Worm (Caenorhabditis elegans) whole organism, L4 larva: ENCODE data around the gene Y25C1A.14.

Experiments used
- D1046.2 ChIP-seq: fragments of 200-800 bp; sonication (Bioruptor generic); IDR thresholded peaks from 2 replicates; pipeline ENCODE4 v1.3.6; 2022; ENCODE audit warnings: missing genetic modification characterization, missing compliant biosample characterization
- F49E8.2 ChIP-seq: sonication (generic microtip); optimal IDR thresholded peaks from 2 replicates; lab custom pipeline; 2016; ENCODE audit warnings: missing compliant biosample characterization, mild to moderate bottlenecking, missing genetic modification characterization, borderline replicate concordance
- Y48G9A.11 ChIP-seq: fragments of 200-800 bp; sonication (Bioruptor generic); IDR thresholded peaks from 2 replicates; pipeline ENCODE4 v1.3.6; 2022; ENCODE audit warnings: missing genetic modification reagents, missing genetic modification characterization, missing compliant biosample characterization
- aha-1 ChIP-seq: fragments of 150-350 bp; peaks from one replicate; lab custom pipeline; 2014; ENCODE audit warnings: missing biosample characterization, missing genetic modification characterization
- ceh-20 ChIP-seq: fragments of 200-800 bp; sonication (Bioruptor generic); IDR thresholded peaks from 2 replicates; pipeline ENCODE4 v1.3.6; 2022; ENCODE audit warnings: missing genetic modification reagents, missing genetic modification characterization, missing compliant biosample characterization
- ceh-28 ChIP-seq: fragments of 150-350 bp; optimal IDR thresholded peaks from 2 replicates; lab custom pipeline; 2014; ENCODE audit warnings: missing biosample characterization, missing genetic modification reagents, missing genetic modification characterization
- ceh-32 ChIP-seq: sonication (generic microtip); optimal IDR thresholded peaks from 2 replicates; lab custom pipeline; 2016; ENCODE audit warnings: mild to moderate bottlenecking, missing genetic modification characterization, missing compliant biosample characterization; ENCODE audit not compliant: poor library complexity
- ceh-44 ChIP-seq: fragments of 200-800 bp; sonication (Bioruptor generic); IDR thresholded peaks from 2 replicates; pipeline ENCODE4 v1.3.6; 2022; ENCODE audit warnings: missing genetic modification reagents, missing genetic modification characterization, missing compliant biosample characterization
- ceh-82 ChIP-seq: sonication (generic microtip); optimal IDR thresholded peaks from 2 replicates; lab custom pipeline; 2017; ENCODE audit warnings: missing biosample characterization, missing genetic modification characterization
- ces-1 ChIP-seq: fragments of 150-350 bp; sonication (generic microtip); optimal IDR thresholded peaks from 4 replicates; lab custom pipeline; 2014; ENCODE audit warnings: missing biosample characterization, missing genetic modification reagents, missing genetic modification characterization
- daf-12 ChIP-seq: fragments of 150-350 bp; optimal IDR thresholded peaks from 2 replicates; lab custom pipeline; 2014; ENCODE audit warnings: missing biosample characterization, missing genetic modification reagents, missing genetic modification characterization
- daf-19 ChIP-seq: fragments of 200-800 bp; sonication (Bioruptor generic); conservative IDR thresholded peaks from 2 replicates; pipeline ENCODE4 v1.3.6; 2022; ENCODE audit warnings: missing genetic modification characterization, missing compliant biosample characterization
- dmd-6 ChIP-seq: fragments of 200-800 bp; sonication (Bioruptor generic); IDR thresholded peaks from 2 replicates; pipeline ENCODE4 v1.3.6; 2022; ENCODE audit warnings: missing genetic modification reagents, missing genetic modification characterization, missing compliant biosample characterization
- dmd-8 ChIP-seq: fragments of 200-800 bp; sonication (Bioruptor generic); IDR thresholded peaks from 2 replicates; pipeline ENCODE4 v1.3.6; 2022; ENCODE audit warnings: missing genetic modification characterization, missing compliant biosample characterization
- dpl-1 ChIP-seq: fragments of 150-350 bp; optimal IDR thresholded peaks from 2 replicates; lab custom pipeline; 2014; ENCODE audit warnings: missing biosample characterization, missing genetic modification reagents, missing genetic modification characterization
- duxl-1 ChIP-seq: sonication (generic microtip); optimal IDR thresholded peaks from 2 replicates; lab custom pipeline; 2016; ENCODE audit warnings: mild to moderate bottlenecking, missing genetic modification characterization, moderate library complexity, missing compliant biosample characterization; ENCODE audit not compliant: poor library complexity
- dve-1 ChIP-seq: sonication (generic microtip); optimal IDR thresholded peaks from 2 replicates; lab custom pipeline; 2017; ENCODE audit warnings: antibody characterized with exemption, mild to moderate bottlenecking, missing genetic modification characterization, missing compliant biosample characterization; ENCODE audit not compliant: insufficient read depth
- fkh-10 ChIP-seq: fragments of 150-350 bp; optimal IDR thresholded peaks from 2 replicates; lab custom pipeline; 2014; ENCODE audit warnings: missing biosample characterization, missing genetic modification reagents, missing genetic modification characterization
- gei-8 ChIP-seq: fragments of 200-800 bp; sonication (Bioruptor generic); optimal IDR thresholded peaks from 2 replicates; lab custom pipeline; 2018; ENCODE audit warnings: mild to moderate bottlenecking, missing genetic modification characterization, missing compliant biosample characterization
- hif-1 ChIP-seq, 2 experiments: sonication (generic microtip); optimal IDR thresholded peaks; 2 replicates each; lab custom pipeline; 2016 to 2017; ENCODE audit warnings: missing compliant biosample characterization in 2 of 2, missing genetic modification characterization in 2 of 2, missing genetic modification reagents in 2 of 2, missing genotype in 2 of 2, mild to moderate bottlenecking in 1 of 2
- hlh-11 ChIP-seq: fragments of 200-800 bp; sonication (Bioruptor generic); optimal IDR thresholded peaks from 2 replicates; lab custom pipeline; 2018; ENCODE audit warnings: mild to moderate bottlenecking, missing genetic modification characterization, missing compliant biosample characterization
- lim-7 ChIP-seq: fragments of 200-800 bp; sonication (Bioruptor generic); IDR thresholded peaks from 2 replicates; pipeline ENCODE4 v1.3.6; 2022; ENCODE audit warnings: missing genetic modification characterization, missing compliant biosample characterization
- lin-13 ChIP-seq: fragments of 150-350 bp; optimal IDR thresholded peaks from 2 replicates; lab custom pipeline; 2014; ENCODE audit warnings: missing biosample characterization, missing genetic modification reagents, missing genetic modification characterization
- lin-15B ChIP-seq: fragments of 150-350 bp; sonication (generic microtip); optimal IDR thresholded peaks from 3 replicates; lab custom pipeline; 2014; ENCODE audit warnings: missing biosample characterization, missing genetic modification characterization
- lin-39 ChIP-seq: fragments of 150-350 bp; optimal IDR thresholded peaks from 2 replicates; lab custom pipeline; 2014; ENCODE audit warnings: missing biosample characterization, missing genetic modification reagents, missing genetic modification characterization
- lir-3 ChIP-seq: sonication (generic microtip); optimal IDR thresholded peaks from 2 replicates; lab custom pipeline; 2016; ENCODE audit warnings: mild to moderate bottlenecking, missing genetic modification characterization, missing compliant biosample characterization
- lsy-2 ChIP-seq, 2 experiments: fragments of 150-350 bp in 1 of 2; sonication (generic microtip) in 1 of 2; optimal IDR thresholded peaks; 2 replicates each; lab custom pipeline; 2014 to 2017; ENCODE audit warnings: missing biosample characterization in 2 of 2, missing genetic modification characterization in 2 of 2
- mdl-1 ChIP-seq, 2 experiments: fragments of 150-350 bp in 1 of 2; sonication (generic microtip) in 1 of 2; optimal IDR thresholded peaks; 2 replicates each; lab custom pipeline; 2014 to 2017; ENCODE audit warnings: missing biosample characterization in 2 of 2, missing genetic modification characterization in 2 of 2
- mes-2 ChIP-seq: sonication (generic microtip); optimal IDR thresholded peaks from 2 replicates; lab custom pipeline; 2016; ENCODE audit warnings: missing genotype, mild to moderate bottlenecking, missing genetic modification characterization, missing compliant biosample characterization; ENCODE audit not compliant: poor library complexity, severe bottlenecking
- mxl-2 ChIP-seq: fragments of 200-800 bp; sonication (Bioruptor generic); conservative IDR thresholded peaks from 2 replicates; pipeline ENCODE4 v1.3.6; 2022; ENCODE audit warnings: missing genetic modification reagents, missing genetic modification characterization, missing compliant biosample characterization
- mxl-3 ChIP-seq: fragments of 200-800 bp; sonication (Bioruptor generic); optimal IDR thresholded peaks from 2 replicates; lab custom pipeline; 2018; ENCODE audit warnings: mild to moderate bottlenecking, missing genetic modification characterization, missing compliant biosample characterization
- nhr-102 ChIP-seq: sonication (generic microtip); optimal IDR thresholded peaks from 2 replicates; lab custom pipeline; 2016; ENCODE audit warnings: mild to moderate bottlenecking, missing genetic modification characterization, moderate library complexity, missing compliant biosample characterization
- nhr-25 ChIP-seq: sonication (generic microtip); optimal IDR thresholded peaks from 2 replicates; lab custom pipeline; 2017; ENCODE audit warnings: missing genetic modification characterization, mild to moderate bottlenecking, missing compliant biosample characterization, antibody characterized with exemption, moderate library complexity, borderline replicate concordance; ENCODE audit not compliant: insufficient read depth
- nhr-42 ChIP-seq: fragments of 200-800 bp; sonication (Bioruptor generic); IDR thresholded peaks from 2 replicates; pipeline ENCODE4 v1.3.6; 2022; ENCODE audit warnings: missing genetic modification characterization, missing compliant biosample characterization
- nhr-48 ChIP-seq: sonication (generic microtip); optimal IDR thresholded peaks from 2 replicates; lab custom pipeline; 2016; ENCODE audit warnings: mild to moderate bottlenecking, missing genetic modification characterization, missing compliant biosample characterization
- nhr-77 ChIP-seq: fragments of 150-350 bp; optimal IDR thresholded peaks from 2 replicates; lab custom pipeline; 2014; ENCODE audit warnings: missing biosample characterization, missing genetic modification characterization
- php-3 ChIP-seq: fragments of 200-800 bp; sonication (Bioruptor generic); IDR thresholded peaks from 2 replicates; pipeline ENCODE4 v1.3.6; 2022; ENCODE audit warnings: missing genetic modification reagents, missing genetic modification characterization, missing compliant biosample characterization
- pqm-1 ChIP-seq: sonication (generic microtip); optimal IDR thresholded peaks from 2 replicates; lab custom pipeline; 2017; ENCODE audit warnings: missing biosample characterization, missing genetic modification characterization
- saeg-2 ChIP-seq: fragments of 200-800 bp; sonication (Bioruptor generic); IDR thresholded peaks from 2 replicates; pipeline ENCODE4 v1.3.6; 2022; ENCODE audit warnings: missing genetic modification reagents, missing genetic modification characterization, missing compliant biosample characterization
- sdz-12 ChIP-seq: fragments of 200-800 bp; sonication (Bioruptor generic); optimal IDR thresholded peaks from 2 replicates; lab custom pipeline; 2018; ENCODE audit warnings: mild to moderate bottlenecking, missing genetic modification characterization, missing compliant biosample characterization
- set-16 ChIP-seq: fragments of 200-800 bp; sonication (Bioruptor generic); IDR thresholded peaks from 2 replicates; pipeline ENCODE4 v1.3.6; 2022; ENCODE audit warnings: missing genetic modification reagents, missing genetic modification characterization, missing compliant biosample characterization
- snpc-1.2 ChIP-seq: fragments of 200-800 bp; sonication (Bioruptor generic); IDR thresholded peaks from 2 replicates; pipeline ENCODE4 v1.3.6; 2022; ENCODE audit warnings: missing genetic modification reagents, missing genetic modification characterization, missing compliant biosample characterization
- spr-3 ChIP-seq: fragments of 200-800 bp; sonication (Bioruptor generic); optimal IDR thresholded peaks from 2 replicates; lab custom pipeline; 2018; ENCODE audit warnings: mild to moderate bottlenecking, missing genetic modification characterization, missing compliant biosample characterization
- unc-130 ChIP-seq: sonication (generic microtip); optimal IDR thresholded peaks from 2 replicates; lab custom pipeline; 2016; ENCODE audit warnings: missing genetic modification reagents, missing genetic modification characterization, missing compliant biosample characterization
- unc-39 ChIP-seq: sonication (generic microtip); optimal IDR thresholded peaks from 2 replicates; lab custom pipeline; 2017; ENCODE audit warnings: missing biosample characterization, missing genetic modification characterization
- vab-7 ChIP-seq: fragments of 200-800 bp; sonication (Bioruptor generic); IDR thresholded peaks from 2 replicates; pipeline ENCODE4 v1.3.6; 2022; ENCODE audit warnings: missing genetic modification reagents, missing genetic modification characterization, missing compliant biosample characterization
- zfp-2 ChIP-seq: sonication (generic microtip); optimal IDR thresholded peaks from 2 replicates; lab custom pipeline; 2016; ENCODE audit warnings: mild to moderate bottlenecking, missing genetic modification characterization, missing compliant biosample characterization
- zip-11 ChIP-seq: fragments of 200-800 bp; sonication (Bioruptor generic); IDR thresholded peaks from 2 replicates; pipeline ENCODE4 v1.3.6; 2022; ENCODE audit warnings: missing genetic modification characterization, missing compliant biosample characterization
- zip-2 ChIP-seq: fragments of 150-350 bp; optimal IDR thresholded peaks from 2 replicates; lab custom pipeline; 2014; ENCODE audit warnings: missing biosample characterization, missing genetic modification characterization
- ztf-7 ChIP-seq: fragments of 150-350 bp; optimal IDR thresholded peaks from 2 replicates; lab custom pipeline; 2014; ENCODE audit warnings: missing biosample characterization, missing genetic modification characterization

The Y25C1A.14 gene

ce11 chrII:3076915-3077314 is 19.8 kb downstream of the Y25C1A.14 start, which contains the start of gene Y25C1A.8:
Y25C1A.8 (minus strand) TSS chrII:3076959.
- TF ChIP-seq nhr-102 (tag; lab: Kevin White, UChicago) (peak; percentile 94), D1046.2 (GFP tag; lab: Robert Waterston, UW) (no peak), lir-3 (no peak), lin-39 (tag; lab: Kevin White, UChicago) (no peak), F49E8.2 (tag; lab: Kevin White, UChicago) (peak; percentile 67), ceh-28 (no peak), vab-7 (GFP tag; lab: Robert Waterston, UW) (peak; percentile 62), ceh-20 (peak; percentile 86), spr-3 (GFP tag; lab: Kevin White, UChicago) (peak; percentile 94), aha-1 (tag; lab: Kevin White, UChicago) (peak; percentile 99), dve-1 (peak; percentile 95), dmd-6 (GFP tag; lab: Robert Waterston, UW) (peak; percentile 83), Y48G9A.11 (GFP tag; lab: Robert Waterston, UW) (0 out of 2 replicates have a peak, but pooled peaks have one; percentile 31), ceh-82 (tag; lab: Kevin White, UChicago) (no peak), mdl-1 (tag; optimal IDR thresholded peaks at IDR 0.05; lab: Kevin White, UChicago) (peak in 1 of 2 experiments; percentile 69), lsy-2 (tag; optimal IDR thresholded peaks at IDR 0.05; lab: Kevin White, UChicago) (peak; percentile 99 to 100), set-16 (GFP tag; lab: Robert Waterston, UW) (peak; percentile 55; the same call in 1 of the 2 replicates), sdz-12 (GFP tag; lab: Kevin White, UChicago) (no peak), saeg-2 (GFP tag; lab: Robert Waterston, UW) (0 out of 2 replicates have a peak, but pooled peaks have one; percentile 50), lim-7 (GFP tag; lab: Robert Waterston, UW) (0 out of 2 replicates have a peak, but pooled peaks have one; percentile 46), duxl-1 (peak; percentile 95), hlh-11 (peak; percentile 89), unc-130 (peak; percentile 35), nhr-77 (tag; lab: Kevin White, UChicago) (peak; percentile 63), lin-15B (tag; lab: Kevin White, UChicago) (no peak), ces-1 (GFP tag; lab: Kevin White, UChicago) (peak; percentile 28), unc-39 (tag; lab: Kevin White, UChicago) (no peak), zip-2 (tag; lab: Kevin White, UChicago) (peak; percentile 68), nhr-42 (GFP tag; lab: Robert Waterston, UW) (peak; percentile 75), lin-13 (GFP tag; lab: Kevin White, UChicago) (peak; percentile 87), pqm-1 (tag; lab: Kevin White, UChicago) (peak; percentile 6), nhr-25 (tag; lab: Kevin White, UChicago) (peak; percentile 7), daf-19 (GFP tag; lab: Robert Waterston, UW) (no peak), dmd-8 (GFP tag; lab: Robert Waterston, UW) (no peak), daf-12 (tag; lab: Kevin White, UChicago) (no peak), ztf-7 (peak; percentile 83), ceh-32 (tag; lab: Kevin White, UChicago) (peak; percentile 46), zfp-2 (tag; lab: Kevin White, UChicago) (peak; percentile 47), zip-11 (GFP tag; lab: Robert Waterston, UW) (no peak), php-3 (GFP tag; lab: Robert Waterston, UW) (peak; percentile 89), snpc-1.2 (GFP tag; lab: Robert Waterston, UW) (peak; percentile 66), hif-1 (tag; optimal IDR thresholded peaks at IDR 0.05; lab: Kevin White, UChicago) (peak in 1 of 2 experiments; percentile 79), mxl-2 (GFP tag; lab: Robert Waterston, UW) (0 out of 2 replicates have a peak, but pooled peaks have one; percentile 49), ceh-44 (0 out of 2 replicates have a peak, but pooled peaks have one; percentile 17), gei-8 (GFP tag; lab: Kevin White, UChicago) (peak; percentile 38), mxl-3 (GFP tag; lab: Kevin White, UChicago) (peak; percentile 63), dpl-1 (GFP tag; lab: Kevin White, UChicago) (peak; percentile 84), mes-2 (tag; lab: Kevin White, UChicago) (peak; percentile 96), nhr-48 (tag; lab: Kevin White, UChicago) (peak; percentile 30), fkh-10 (GFP tag; lab: Kevin White, UChicago) (peak; percentile 53)
